Worm (Caenorhabditis elegans) whole organism, midembryonic: ENCODE measurements around the gene ets-8.
A peak's percentile ranks its signal among the peaks of the same experiment; 100 is the strongest.

Experiments
- T22C8.4 ChIP-seq: fragments of 200-800 bp; sonication (Bioruptor generic); IDR thresholded peaks from 2 replicates; pipeline ENCODE4 v1.3.6; 2022; ENCODE audit warnings: missing genetic modification characterization, missing compliant biosample characterization
- cog-1 ChIP-seq: sonication (generic microtip); optimal IDR thresholded peaks from 2 replicates; lab custom pipeline; 2016; ENCODE audit warnings: missing genetic modification characterization, missing compliant biosample characterization
- flt-1 ChIP-seq: fragments of 200-800 bp; sonication (Bioruptor generic); IDR thresholded peaks from 2 replicates; pipeline ENCODE4 v1.3.6; 2022; ENCODE audit warnings: missing genetic modification characterization, missing compliant biosample characterization
- klf-2 ChIP-seq: fragments of 200-800 bp; sonication (Bioruptor generic); conservative IDR thresholded peaks from 2 replicates; pipeline ENCODE4 v1.3.6; 2022; ENCODE audit warnings: missing genetic modification reagents, missing genetic modification characterization, missing compliant biosample characterization
- med-1 ChIP-seq: sonication (generic microtip); optimal IDR thresholded peaks from 2 replicates; lab custom pipeline; 2017; ENCODE audit warnings: missing genetic modification characterization, mild to moderate bottlenecking, missing compliant biosample characterization, antibody characterized with exemption, missing genetic modification reagents; ENCODE audit not compliant: insufficient read depth
- ref-1 ChIP-seq: fragments of 200-800 bp; sonication (Bioruptor generic); conservative IDR thresholded peaks from 2 replicates; pipeline ENCODE4 v1.3.6; 2022; ENCODE audit warnings: missing genetic modification reagents, missing genetic modification characterization, missing compliant biosample characterization
- tab-1 ChIP-seq: fragments of 200-800 bp; sonication (Bioruptor generic); IDR thresholded peaks from 2 replicates; pipeline ENCODE4 v1.3.6; 2022; ENCODE audit warnings: missing genetic modification characterization, missing compliant biosample characterization
- ztf-23 ChIP-seq: fragments of 200-800 bp; sonication (Bioruptor generic); IDR thresholded peaks from 2 replicates; pipeline ENCODE4 v1.3.6; 2022; ENCODE audit warnings: missing genetic modification reagents, missing genetic modification characterization, missing compliant biosample characterization
- ztf-29 ChIP-seq: fragments of 200-800 bp; sonication (Bioruptor generic); IDR thresholded peaks from 2 replicates; pipeline ENCODE4 v1.3.6; 2022; ENCODE audit warnings: missing genetic modification reagents, missing genetic modification characterization, missing compliant biosample characterization

The ets-8 gene

DNA sequence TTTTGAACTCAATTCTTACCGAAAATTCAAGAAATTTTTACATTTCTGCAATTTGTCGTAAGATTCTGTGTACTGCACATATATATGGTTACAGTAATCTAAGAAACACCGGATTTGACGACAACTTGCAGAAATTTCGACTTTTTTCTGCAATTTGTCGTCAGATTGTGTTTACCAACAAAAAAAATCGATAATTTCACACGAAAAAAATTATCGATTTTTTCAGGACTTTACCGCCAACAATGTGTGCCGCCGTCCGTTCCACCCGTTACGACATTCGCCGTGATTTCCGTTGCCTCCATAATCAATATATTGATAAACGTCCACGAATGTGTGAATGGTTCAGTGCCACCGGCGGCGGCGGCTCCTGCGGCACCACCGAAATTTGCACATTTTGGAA lies 14.1 kb upstream of the ets-8 start:
- TF ChIP-seq cog-1 (tag; lab: Kevin White, UChicago) (no peak), med-1 (GFP tag; lab: Kevin White, UChicago) (no peak), T22C8.4 (GFP tag; lab: Robert Waterston, UW) (peak; percentile 73), ref-1 (GFP tag; lab: Robert Waterston, UW) (no peak), ztf-29 (GFP tag; lab: Robert Waterston, UW) (no peak), flt-1 (no peak)

DNA sequence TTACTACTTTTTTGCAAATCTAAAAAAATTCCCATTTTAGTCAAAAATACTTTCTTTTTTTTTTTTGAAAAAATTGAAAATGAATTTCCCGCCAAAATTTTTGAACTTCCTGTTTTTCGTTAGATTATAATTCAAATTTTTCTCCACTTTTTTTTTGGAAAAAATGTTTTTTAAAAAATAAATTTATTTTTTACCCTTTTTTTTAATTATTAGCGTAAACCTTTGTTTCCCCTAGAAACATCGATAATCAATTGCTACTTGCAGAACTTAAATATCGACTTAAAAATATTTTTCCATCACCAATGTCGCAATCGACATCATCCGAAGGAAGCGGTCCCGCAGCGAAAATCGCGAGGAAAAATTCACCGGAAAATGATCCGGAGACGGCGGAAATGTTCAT lies 10.1 kb upstream of the ets-8 start, which contains the start of gene cec-2:
Gene cec-2 (plus strand): TSS at position 301 of the 400 bp plus-strand sequence.
- TF ChIP-seq flt-1 (no peak), ztf-23 (GFP tag; lab: Robert Waterston, UW) (no peak), cog-1 (tag; lab: Kevin White, UChicago) (no peak), tab-1 (GFP tag; lab: Robert Waterston, UW) (no peak), klf-2 (GFP tag; lab: Robert Waterston, UW) (no peak), ztf-29 (GFP tag; lab: Robert Waterston, UW) (no peak), ref-1 (GFP tag; lab: Robert Waterston, UW) (no peak), med-1 (GFP tag; lab: Kevin White, UChicago) (no peak), T22C8.4 (GFP tag; lab: Robert Waterston, UW) (no peak)

DNA sequence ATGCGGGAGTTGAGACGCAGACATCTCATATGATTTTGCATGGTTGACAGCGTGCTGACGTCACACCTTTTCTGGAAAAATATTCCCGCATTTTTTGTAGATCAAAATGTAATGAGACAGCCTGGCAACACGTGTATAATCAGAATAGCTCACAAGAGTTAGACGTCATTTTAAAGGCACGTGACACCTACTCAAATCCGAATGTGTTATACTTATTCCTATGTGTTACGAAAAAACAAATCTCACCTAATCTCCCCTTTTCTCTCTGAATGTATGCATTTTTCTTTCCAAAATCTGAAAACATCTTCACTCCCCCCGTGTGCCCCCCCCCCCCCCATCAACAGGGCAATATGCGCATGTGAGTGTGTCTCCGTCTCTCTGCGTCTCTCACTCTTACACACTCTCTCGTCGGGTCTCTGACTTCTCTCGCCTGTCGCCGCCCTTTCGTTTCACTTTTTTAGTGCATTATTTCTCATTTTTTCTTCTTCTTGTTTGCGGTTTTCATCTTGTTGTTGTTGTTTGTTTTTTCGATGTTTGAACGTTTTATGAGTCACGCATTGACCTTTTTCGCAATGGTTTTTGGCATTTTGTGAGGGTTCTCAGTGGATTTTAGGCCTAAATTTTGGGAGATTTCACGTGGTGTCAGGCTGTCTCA lies 8.2 kb upstream of the ets-8 start:
- TF ChIP-seq ztf-23 (GFP tag; lab: Robert Waterston, UW) = no peak
- TF ChIP-seq ztf-29 (GFP tag; lab: Robert Waterston, UW) = no peak
- no peak for TF ChIP-seq T22C8.4 (GFP tag; lab: Robert Waterston, UW)
- no peak for TF ChIP-seq ref-1 (GFP tag; lab: Robert Waterston, UW)
- TF ChIP-seq med-1 (GFP tag; lab: Kevin White, UChicago) = no peak
- TF ChIP-seq cog-1 (tag; lab: Kevin White, UChicago) = no peak
- TF ChIP-seq flt-1 = no peak

DNA sequence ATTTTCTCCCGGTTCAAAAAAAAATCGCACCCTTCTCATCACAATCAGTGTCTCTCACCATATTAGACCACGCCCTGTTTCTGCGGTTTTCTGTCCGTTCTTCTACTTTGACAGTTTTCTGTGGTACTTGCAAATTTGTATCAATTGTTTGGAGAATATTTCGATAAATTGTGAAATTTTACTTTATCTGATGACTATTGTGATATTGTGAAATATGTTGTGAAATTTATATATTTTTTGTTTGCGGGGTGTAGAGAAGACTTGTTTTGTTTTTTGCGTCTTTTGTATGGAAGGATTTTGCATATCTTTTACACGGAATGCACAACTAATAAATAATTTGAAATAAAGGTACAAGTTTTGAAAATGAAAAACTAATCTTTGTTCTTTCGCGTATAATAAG lies 7.1 kb upstream of the ets-8 start:
- TF ChIP-seq ztf-29 (GFP tag; lab: Robert Waterston, UW) (no peak), ref-1 (GFP tag; lab: Robert Waterston, UW) (no peak), ztf-23 (GFP tag; lab: Robert Waterston, UW) (no peak), T22C8.4 (GFP tag; lab: Robert Waterston, UW) (no peak), cog-1 (tag; lab: Kevin White, UChicago) (no peak), tab-1 (GFP tag; lab: Robert Waterston, UW) (no peak), med-1 (GFP tag; lab: Kevin White, UChicago) (no peak), flt-1 (no peak), klf-2 (GFP tag; lab: Robert Waterston, UW) (no peak)

DNA sequence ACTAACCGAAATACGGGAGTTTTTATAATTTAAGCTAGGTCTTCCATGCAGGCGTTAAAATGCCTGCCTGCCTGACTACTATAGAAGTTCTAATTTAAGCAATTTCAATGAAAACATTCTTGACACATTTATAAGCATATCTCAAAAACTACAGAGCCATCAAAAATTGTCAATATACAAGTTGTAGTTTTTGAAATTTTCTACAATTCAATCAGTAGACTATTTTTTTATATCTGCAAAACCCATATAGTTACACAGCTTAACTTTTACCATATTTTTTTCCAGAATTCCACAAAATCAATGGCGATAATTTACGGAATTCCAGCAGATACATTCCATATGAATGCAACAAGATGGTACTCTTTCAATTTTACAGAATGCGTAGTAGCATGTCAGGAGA lies 2.8 kb upstream of the ets-8 start, which contains the start of gene C50A2.7:
Gene C50A2.7 (plus strand): TSS at position 301 of the 400 bp plus-strand sequence.
- TF ChIP-seq ref-1 (GFP tag; lab: Robert Waterston, UW) = no peak
- no peak for TF ChIP-seq T22C8.4 (GFP tag; lab: Robert Waterston, UW)
- TF ChIP-seq tab-1 (GFP tag; lab: Robert Waterston, UW) = no peak
- no peak for TF ChIP-seq flt-1
- no peak for TF ChIP-seq klf-2 (GFP tag; lab: Robert Waterston, UW)
- TF ChIP-seq ztf-23 (GFP tag; lab: Robert Waterston, UW) = no peak
- TF ChIP-seq med-1 (GFP tag; lab: Kevin White, UChicago) = no peak
- TF ChIP-seq cog-1 (tag; lab: Kevin White, UChicago) = no peak
- no peak for TF ChIP-seq ztf-29 (GFP tag; lab: Robert Waterston, UW)

DNA sequence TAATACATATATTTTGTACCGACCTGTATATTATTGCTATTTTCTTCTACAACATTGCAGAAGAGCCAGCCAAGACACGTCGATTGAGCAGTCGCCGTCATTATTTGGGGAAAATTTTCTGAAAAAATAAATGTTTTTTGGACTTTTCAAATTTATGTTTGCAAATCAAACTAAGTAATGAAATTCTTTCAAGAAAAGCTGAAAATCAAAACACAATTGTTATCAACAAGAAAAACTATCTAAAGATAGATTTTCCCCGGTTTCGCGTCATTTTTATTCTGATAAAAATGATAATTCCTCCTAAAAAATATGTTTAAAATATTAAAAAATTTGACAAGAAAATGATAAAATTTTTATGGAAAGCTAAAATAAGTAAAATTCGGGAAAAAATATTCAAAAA lies 2.4 kb downstream of the ets-8 start, which contains the start of gene C50A2.3:
Gene C50A2.3 (minus strand): TSS at position 101 of the 400 bp plus-strand sequence.
- TF ChIP-seq tab-1 (GFP tag; lab: Robert Waterston, UW) = no peak
- no peak for TF ChIP-seq klf-2 (GFP tag; lab: Robert Waterston, UW)
- TF ChIP-seq flt-1 = no peak
- TF ChIP-seq T22C8.4 (GFP tag; lab: Robert Waterston, UW) = no peak
- TF ChIP-seq med-1 (GFP tag; lab: Kevin White, UChicago) = no peak
- no peak for TF ChIP-seq ref-1 (GFP tag; lab: Robert Waterston, UW)
- no peak for TF ChIP-seq ztf-23 (GFP tag; lab: Robert Waterston, UW)
- TF ChIP-seq cog-1 (tag; lab: Kevin White, UChicago) = no peak
- no peak for TF ChIP-seq ztf-29 (GFP tag; lab: Robert Waterston, UW)

DNA sequence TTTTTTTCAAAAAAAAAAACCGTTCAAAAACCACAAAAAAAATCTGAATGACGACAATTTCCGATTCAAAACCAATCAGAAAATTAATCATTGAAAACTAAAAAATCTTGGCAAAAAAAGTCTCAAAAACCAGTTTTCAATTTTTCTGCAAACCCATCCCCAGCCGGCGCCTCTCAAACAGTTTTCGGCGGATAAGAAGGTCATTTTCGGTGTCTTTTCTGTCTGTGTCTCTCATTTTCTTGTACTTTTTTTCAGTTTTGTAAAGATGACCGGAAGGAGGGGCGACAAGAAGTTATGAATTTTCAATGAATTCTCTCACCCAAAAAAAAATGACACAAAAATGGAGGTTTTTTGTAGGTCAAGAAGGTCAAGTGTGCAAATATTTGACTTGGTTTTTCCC lies 5.1 kb downstream of the ets-8 start:
- TF ChIP-seq cog-1 (tag; lab: Kevin White, UChicago) (no peak), T22C8.4 (GFP tag; lab: Robert Waterston, UW) (no peak), flt-1 (no peak), ztf-29 (GFP tag; lab: Robert Waterston, UW) (no peak), tab-1 (GFP tag; lab: Robert Waterston, UW) (no peak), klf-2 (GFP tag; lab: Robert Waterston, UW) (no peak), ztf-23 (GFP tag; lab: Robert Waterston, UW) (no peak), med-1 (GFP tag; lab: Kevin White, UChicago) (no peak), ref-1 (GFP tag; lab: Robert Waterston, UW) (no peak)

DNA sequence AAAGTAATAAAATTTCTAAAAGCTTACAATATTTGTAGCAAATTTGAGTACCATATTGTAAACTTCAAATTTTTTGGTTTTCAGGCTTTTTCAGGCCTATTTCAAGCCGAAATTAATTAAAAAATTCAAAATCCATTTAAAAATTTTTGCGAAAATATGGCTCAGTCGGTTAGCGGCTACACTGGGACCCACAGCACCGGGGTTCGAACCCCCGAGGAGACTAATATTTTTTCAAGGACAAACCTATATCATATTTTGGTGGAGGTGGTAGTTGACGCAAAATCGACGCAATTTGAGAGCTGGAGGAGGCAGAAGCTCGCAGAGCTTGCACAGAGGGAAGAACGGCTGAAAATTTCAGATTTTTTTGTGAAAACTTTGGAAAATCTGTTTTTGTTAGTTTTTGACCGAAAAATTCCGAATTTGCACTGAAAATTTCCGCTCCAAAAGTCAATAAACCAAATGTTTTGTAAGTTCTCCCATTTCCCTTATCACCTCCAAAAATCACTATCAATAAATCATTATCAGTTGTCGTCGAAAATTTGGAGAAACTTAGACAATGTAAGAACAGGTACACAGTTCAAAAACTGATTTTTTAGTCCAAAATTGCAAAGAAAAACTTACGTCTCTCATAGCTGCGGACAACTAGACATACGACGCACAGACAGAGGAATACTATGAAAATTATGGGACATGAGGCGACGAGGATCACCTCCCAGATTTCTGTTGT lies 11.7 kb downstream of the ets-8 start:
- TF ChIP-seq T22C8.4 (GFP tag; lab: Robert Waterston, UW) (no peak), ref-1 (GFP tag; lab: Robert Waterston, UW) (no peak)

DNA sequence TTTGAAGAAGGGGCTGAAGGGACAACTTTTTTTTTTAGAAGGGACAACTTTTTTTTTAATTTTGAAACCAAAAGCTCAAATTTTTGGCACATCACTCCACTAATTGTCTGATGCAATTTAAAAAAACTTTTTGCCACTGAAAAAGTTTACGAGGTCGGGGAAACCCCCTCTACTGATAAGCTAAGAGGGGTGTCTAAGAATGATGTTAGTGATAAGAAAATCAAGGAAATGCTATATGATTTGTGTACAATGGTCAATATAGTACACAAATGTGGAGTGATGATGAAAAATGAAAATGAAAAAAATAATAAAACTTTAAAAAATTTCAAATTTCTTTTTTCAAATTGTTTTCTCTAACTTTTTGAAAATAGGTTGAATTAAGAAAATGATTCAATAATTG lies 12.7 kb downstream of the ets-8 start:
- TF ChIP-seq ztf-29 (GFP tag; lab: Robert Waterston, UW) = no peak
- no peak for TF ChIP-seq cog-1 (tag; lab: Kevin White, UChicago)
- TF ChIP-seq flt-1 = no peak
- TF ChIP-seq klf-2 (GFP tag; lab: Robert Waterston, UW) = no peak
- TF ChIP-seq med-1 (GFP tag; lab: Kevin White, UChicago) = no peak
- no peak for TF ChIP-seq tab-1 (GFP tag; lab: Robert Waterston, UW)
- TF ChIP-seq ref-1 (GFP tag; lab: Robert Waterston, UW) = no peak
- no peak for TF ChIP-seq ztf-23 (GFP tag; lab: Robert Waterston, UW)
- no peak for TF ChIP-seq T22C8.4 (GFP tag; lab: Robert Waterston, UW)
